Worm (Caenorhabditis elegans): ENCODE results near the gene C02F5.14.

Gene C02F5.14

ce11 chrIII:8263377-8263776, 28.1 kb upstream of the C02F5.14 start, which contains the start of gene col-91:
TSS of gene col-91 (minus strand) at chrIII:8263664.
- TF ChIP-seq T22C8.4 (GFP tag; IDR thresholded peaks at IDR 0.05) (no peak), cog-1 (tag; optimal IDR thresholded peaks at IDR 0.05) (no peak)

DNA sequence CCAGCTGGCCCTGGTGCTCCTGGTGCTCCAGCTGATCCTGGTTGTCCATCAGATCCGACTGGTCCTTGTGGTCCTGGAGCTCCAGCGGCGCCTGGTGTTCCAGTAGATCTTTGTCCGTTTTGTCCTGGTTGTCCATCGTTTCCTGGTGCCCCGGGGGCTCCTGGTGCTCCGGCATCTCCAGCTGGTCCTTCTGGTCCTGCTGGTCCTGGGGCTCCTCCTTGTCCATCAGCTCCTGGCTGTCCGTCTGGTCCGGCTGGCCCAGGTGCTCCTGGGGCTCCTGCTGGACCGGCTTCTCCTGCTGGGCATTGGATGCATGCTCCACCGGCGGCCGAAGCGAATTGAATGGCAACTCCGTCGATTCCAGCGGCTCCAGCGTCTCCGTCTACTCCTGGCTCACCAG, 27.3 kb upstream of the C02F5.14 start:
- TF ChIP-seq ztf-23 (GFP tag; IDR thresholded peaks at IDR 0.05), result no peak
- no peak for TF ChIP-seq flt-1 (GFP tag; IDR thresholded peaks at IDR 0.05)
- TF ChIP-seq med-1 (GFP tag; optimal IDR thresholded peaks at IDR 0.05; ENCODE audit: insufficient read depth), result no peak
- no peak for TF ChIP-seq T22C8.4 (GFP tag; IDR thresholded peaks at IDR 0.05)
- no peak for TF ChIP-seq klf-2 (GFP tag; conservative IDR thresholded peaks at IDR 0.05)
- TF ChIP-seq cog-1 (tag; optimal IDR thresholded peaks at IDR 0.05), result no peak
- no peak for TF ChIP-seq tab-1 (GFP tag; IDR thresholded peaks at IDR 0.05)
- TF ChIP-seq ztf-29 (GFP tag; IDR thresholded peaks at IDR 0.05), result no peak
- no peak for TF ChIP-seq ref-1 (GFP tag; conservative IDR thresholded peaks at IDR 0.05)

DNA sequence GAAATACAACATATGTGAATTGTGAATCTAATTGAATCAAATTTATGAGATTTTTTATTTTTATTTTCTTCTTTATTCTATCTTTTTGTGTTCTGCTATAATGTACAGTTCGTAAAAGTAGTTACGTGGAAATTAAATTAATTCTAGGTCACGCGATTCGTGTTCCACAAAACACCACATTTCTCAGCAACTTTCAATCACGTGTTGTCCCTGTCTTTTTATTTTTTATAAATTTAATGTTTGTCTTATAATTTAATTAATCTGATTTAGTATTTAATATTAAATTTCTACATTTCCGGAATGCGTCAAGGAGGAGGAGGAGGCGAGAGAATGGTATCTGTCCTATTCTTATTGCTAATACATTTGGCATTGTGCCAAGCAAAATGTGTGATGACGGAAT, 22.7 kb upstream of the C02F5.14 start, which contains the start of gene ncr-2:
TSS of gene ncr-2 (plus strand) at position 301 of the 400 bp plus-strand sequence.
- TF ChIP-seq med-1 (GFP tag; optimal IDR thresholded peaks at IDR 0.05; ENCODE audit: insufficient read depth) (no peak), cog-1 (tag; optimal IDR thresholded peaks at IDR 0.05) (no peak), flt-1 (GFP tag; IDR thresholded peaks at IDR 0.05) (no peak), tab-1 (GFP tag; IDR thresholded peaks at IDR 0.05) (no peak), ref-1 (GFP tag; conservative IDR thresholded peaks at IDR 0.05) (no peak), T22C8.4 (GFP tag; IDR thresholded peaks at IDR 0.05) (no peak)

DNA sequence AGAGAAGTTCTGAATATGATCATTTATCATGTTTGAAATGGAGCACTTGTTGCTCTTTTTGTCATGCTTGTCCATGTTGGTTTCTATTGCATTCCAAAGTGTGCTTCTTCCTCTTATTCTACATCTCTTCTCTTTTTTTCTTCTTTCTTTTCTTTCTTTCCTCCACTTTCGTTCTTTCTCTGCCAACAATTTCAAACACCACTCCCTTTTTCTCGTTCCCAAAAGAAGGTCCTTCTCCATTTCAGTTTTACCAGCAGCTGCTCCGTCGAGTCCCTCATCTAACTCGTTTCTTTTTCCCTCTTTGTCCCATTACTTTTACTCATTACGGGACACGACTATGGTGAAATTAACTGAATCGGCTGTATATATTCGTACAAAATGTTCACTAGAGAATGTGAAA, 19.6 kb upstream of the C02F5.14 start, which contains the start of gene F09G8.5:
TSS of gene F09G8.5 (plus strand) at position 38 of the 400 bp plus-strand sequence.
- TF ChIP-seq ref-1 (GFP tag; conservative IDR thresholded peaks at IDR 0.05) (no peak), tab-1 (GFP tag; IDR thresholded peaks at IDR 0.05) (no peak), med-1 (GFP tag; optimal IDR thresholded peaks at IDR 0.05; ENCODE audit: insufficient read depth) (no peak), flt-1 (GFP tag; IDR thresholded peaks at IDR 0.05) (no peak), klf-2 (GFP tag; conservative IDR thresholded peaks at IDR 0.05) (no peak), T22C8.4 (GFP tag; IDR thresholded peaks at IDR 0.05) (no peak), cog-1 (tag; optimal IDR thresholded peaks at IDR 0.05) (no peak), ztf-23 (GFP tag; IDR thresholded peaks at IDR 0.05) (no peak), ztf-29 (GFP tag; IDR thresholded peaks at IDR 0.05) (no peak)

ce11 chrIII:8250007-8250683, 14.8 kb upstream of the C02F5.14 start, which contains the start of gene knl-1:
TSS of gene knl-1 (plus strand) at chrIII:8250632.
- 0 out of 2 replicates have a peak, but pooled peaks have one; percentile 33 for TF ChIP-seq flt-1 (GFP tag; IDR thresholded peaks at IDR 0.05)
- no peak for TF ChIP-seq tab-1 (GFP tag; IDR thresholded peaks at IDR 0.05)
- peak; percentile 73 for TF ChIP-seq ztf-23 (GFP tag; IDR thresholded peaks at IDR 0.05)

- TF ChIP-seq cog-1 (tag; optimal IDR thresholded peaks at IDR 0.05) (no peak), tab-1 (GFP tag; IDR thresholded peaks at IDR 0.05) (no peak), T22C8.4 (GFP tag; IDR thresholded peaks at IDR 0.05) (no peak), flt-1 (GFP tag; IDR thresholded peaks at IDR 0.05) (no peak), ztf-29 (GFP tag; IDR thresholded peaks at IDR 0.05) (no peak), med-1 (GFP tag; optimal IDR thresholded peaks at IDR 0.05; ENCODE audit: insufficient read depth) (no peak), klf-2 (GFP tag; conservative IDR thresholded peaks at IDR 0.05) (no peak)
Measured at ce11 chrIII:8249381-8249780, 14.1 kb upstream of the C02F5.14 start, which contains the start of the genes C02F5.10 and C02F5.2. TSS of gene C02F5.10 (minus strand) at chrIII:8249481. TSS of gene C02F5.2 (plus strand) at chrIII:8249619.

DNA sequence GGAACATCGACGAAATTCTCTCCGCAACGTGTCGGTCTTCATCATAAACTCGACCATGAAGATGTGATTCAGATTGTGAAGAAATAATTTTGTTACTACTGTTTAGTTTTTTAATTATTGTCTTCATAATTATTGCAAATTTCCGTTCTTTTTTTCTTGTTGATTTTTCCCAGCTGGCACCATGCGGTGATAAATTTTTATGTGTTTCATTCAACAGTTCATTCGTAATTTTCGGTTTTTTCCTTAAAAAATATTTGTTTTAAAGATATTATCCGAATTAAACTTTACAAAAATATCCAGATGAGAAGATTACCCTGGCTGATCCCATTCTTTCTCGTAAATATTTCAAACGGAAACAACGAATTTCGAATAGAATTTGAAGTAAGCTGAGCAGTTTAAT, 11.7 kb upstream of the C02F5.14 start, which contains the start of gene C02F5.13:
TSS of gene C02F5.13 (plus strand) at position 301 of the 400 bp plus-strand sequence.
- TF ChIP-seq ztf-23 (GFP tag; IDR thresholded peaks at IDR 0.05) (no peak), klf-2 (GFP tag; conservative IDR thresholded peaks at IDR 0.05) (no peak), ztf-29 (GFP tag; IDR thresholded peaks at IDR 0.05) (no peak)

- no peak for TF ChIP-seq klf-2 (GFP tag; conservative IDR thresholded peaks at IDR 0.05)
- no peak for TF ChIP-seq cog-1 (tag; optimal IDR thresholded peaks at IDR 0.05)
- TF ChIP-seq ztf-23 (GFP tag; IDR thresholded peaks at IDR 0.05), result no peak
- no peak for TF ChIP-seq T22C8.4 (GFP tag; IDR thresholded peaks at IDR 0.05)
- no peak for TF ChIP-seq ref-1 (GFP tag; conservative IDR thresholded peaks at IDR 0.05)
- no peak for TF ChIP-seq ztf-29 (GFP tag; IDR thresholded peaks at IDR 0.05)
- no peak for TF ChIP-seq tab-1 (GFP tag; IDR thresholded peaks at IDR 0.05)
- TF ChIP-seq med-1 (GFP tag; optimal IDR thresholded peaks at IDR 0.05; ENCODE audit: insufficient read depth), result no peak
- TF ChIP-seq flt-1 (GFP tag; IDR thresholded peaks at IDR 0.05), result no peak
Measured at ce11 chrIII:8245591-8245990, 10.3 kb upstream of the C02F5.14 start, which contains the start of gene C02F5.3. TSS of gene C02F5.3 (plus strand) at chrIII:8245891.

DNA sequence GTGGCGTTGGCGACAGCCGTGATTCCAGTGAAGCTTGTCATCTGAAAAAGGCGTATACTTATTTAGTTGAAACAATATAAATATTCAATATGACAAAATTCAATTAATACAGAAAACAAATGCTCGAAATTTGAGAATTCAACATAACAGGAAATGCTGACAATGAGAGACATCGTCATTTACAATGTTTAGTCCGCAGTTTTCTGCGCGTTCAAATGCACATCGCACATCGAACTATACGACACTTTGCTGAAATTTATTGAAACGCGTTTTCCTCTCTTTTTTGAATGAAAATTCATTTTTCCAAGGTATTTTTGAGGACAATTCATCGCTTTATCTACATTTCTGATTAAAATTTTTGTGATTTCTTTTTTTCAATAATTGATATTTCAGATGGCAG, 8.7 kb upstream of the C02F5.14 start, which contains the start of the genes pbs-6 and cids-1:
TSS of gene pbs-6 (minus strand) at position 41 of the 400 bp plus-strand sequence.
TSS of gene cids-1 (plus strand) at position 394 of the 400 bp plus-strand sequence.
- TF ChIP-seq ref-1 (GFP tag; conservative IDR thresholded peaks at IDR 0.05), result no peak
- TF ChIP-seq klf-2 (GFP tag; conservative IDR thresholded peaks at IDR 0.05), result no peak
- TF ChIP-seq tab-1 (GFP tag; IDR thresholded peaks at IDR 0.05), result no peak
- TF ChIP-seq ztf-29 (GFP tag; IDR thresholded peaks at IDR 0.05), result no peak
- no peak for TF ChIP-seq ztf-23 (GFP tag; IDR thresholded peaks at IDR 0.05)
- TF ChIP-seq T22C8.4 (GFP tag; IDR thresholded peaks at IDR 0.05), result no peak
- no peak for TF ChIP-seq cog-1 (tag; optimal IDR thresholded peaks at IDR 0.05)
- TF ChIP-seq flt-1 (GFP tag; IDR thresholded peaks at IDR 0.05), result no peak
- no peak for TF ChIP-seq med-1 (GFP tag; optimal IDR thresholded peaks at IDR 0.05; ENCODE audit: insufficient read depth)

ce11 chrIII:8242809-8243208, 7.5 kb upstream of the C02F5.14 start, which contains the start of gene C02F5.12:
TSS of gene C02F5.12 (minus strand) at chrIII:8243029.
- TF ChIP-seq ztf-29 (GFP tag; IDR thresholded peaks at IDR 0.05) (no peak), cog-1 (tag; optimal IDR thresholded peaks at IDR 0.05) (no peak), T22C8.4 (GFP tag; IDR thresholded peaks at IDR 0.05) (no peak)

Measured in whole organism, midembryonic.